Fruit fly (Drosophila melanogaster): ENCODE data around the gene CG9107.
A peak's percentile ranks its signal among the peaks of the same experiment; 100 is the strongest.

DNA sequence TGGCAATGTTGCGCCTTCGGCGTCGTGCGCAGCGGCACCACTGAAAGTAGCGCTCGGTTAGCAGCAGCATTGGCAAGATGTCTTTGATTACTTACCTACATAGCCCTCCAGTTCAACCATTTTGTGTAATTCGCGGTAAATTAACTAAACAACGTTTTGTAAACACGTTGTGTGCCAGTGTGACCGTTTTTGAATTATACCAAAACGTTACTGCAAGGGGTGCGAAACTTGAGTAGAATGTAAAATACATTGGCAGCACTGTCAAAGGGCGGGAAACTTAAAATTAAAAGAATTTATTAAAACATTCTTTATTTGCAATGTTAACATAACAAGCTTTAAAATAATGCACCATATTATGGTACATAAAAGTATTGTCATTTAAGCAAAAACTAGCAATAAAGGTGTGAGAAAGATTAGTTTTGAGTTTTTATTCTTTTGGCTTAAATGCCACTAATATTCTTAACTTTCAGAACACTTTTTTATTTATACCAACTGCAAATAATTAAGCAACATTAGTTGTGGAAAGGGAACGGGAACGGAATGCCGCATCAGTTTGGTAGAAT, at the start of gene CG9107:
- TF ChIP-seq CG8478 (optimal IDR thresholded peaks at IDR 0.05) (no peak), CTCF (optimal IDR thresholded peaks at IDR 0.05) (peak in 1 of 2 experiments; percentile 37)

Data from S2 (cell line).